Worm (Caenorhabditis elegans) whole organism, late embryonic: ENCODE results near the gene D1054.8.

ENCODE experiments used
- ama-1 ChIP-seq: fragments of 150-350 bp; optimal IDR thresholded peaks from 2 replicates; lab custom pipeline; 2014
- dmd-4 ChIP-seq: sonication (generic microtip); optimal IDR thresholded peaks from 2 replicates; lab custom pipeline; 2016; ENCODE audit warnings: borderline replicate concordance, missing genetic modification characterization, missing compliant biosample characterization
- elt-2 ChIP-seq: sonication (generic microtip); optimal IDR thresholded peaks from 2 replicates; lab custom pipeline; 2016; ENCODE audit warnings: missing genetic modification reagents, missing genetic modification characterization, missing compliant biosample characterization
- eyg-1 ChIP-seq: sonication (generic microtip); optimal IDR thresholded peaks from 2 replicates; lab custom pipeline; 2016; ENCODE audit warnings: missing genotype, missing genetic modification characterization, missing compliant biosample characterization
- lin-11 ChIP-seq: fragments of 200-800 bp; sonication (Bioruptor generic); optimal IDR thresholded peaks from 2 replicates; lab custom pipeline; 2018; ENCODE audit warnings: mild to moderate bottlenecking, missing genetic modification characterization, missing compliant biosample characterization
- nfya-1 ChIP-seq: sonication (generic microtip); optimal IDR thresholded peaks from 2 replicates; lab custom pipeline; 2017; ENCODE audit warnings: missing genetic modification characterization, mild to moderate bottlenecking, missing compliant biosample characterization, antibody characterized with exemption, moderate library complexity
- nhr-11 ChIP-seq: fragments of 150-350 bp; optimal IDR thresholded peaks from 2 replicates; lab custom pipeline; 2014; ENCODE audit warnings: missing biosample characterization, missing genetic modification characterization
- npax-4 ChIP-seq: sonication (generic microtip); optimal IDR thresholded peaks from 2 replicates; lab custom pipeline; 2016; ENCODE audit warnings: missing genetic modification characterization, missing compliant biosample characterization
- pag-3 ChIP-seq: sonication (generic microtip); optimal IDR thresholded peaks from 2 replicates; lab custom pipeline; 2016; ENCODE audit warnings: missing compliant biosample characterization, missing genetic modification characterization, borderline replicate concordance
- pax-1 ChIP-seq: fragments of 150-350 bp; optimal IDR thresholded peaks from 2 replicates; lab custom pipeline; 2014; ENCODE audit warnings: missing biosample characterization, missing genetic modification characterization
- pros-1 ChIP-seq: fragments of 150-350 bp; optimal IDR thresholded peaks from 2 replicates; lab custom pipeline; 2014; ENCODE audit warnings: missing biosample characterization, missing genetic modification reagents, missing genetic modification characterization

DNA sequence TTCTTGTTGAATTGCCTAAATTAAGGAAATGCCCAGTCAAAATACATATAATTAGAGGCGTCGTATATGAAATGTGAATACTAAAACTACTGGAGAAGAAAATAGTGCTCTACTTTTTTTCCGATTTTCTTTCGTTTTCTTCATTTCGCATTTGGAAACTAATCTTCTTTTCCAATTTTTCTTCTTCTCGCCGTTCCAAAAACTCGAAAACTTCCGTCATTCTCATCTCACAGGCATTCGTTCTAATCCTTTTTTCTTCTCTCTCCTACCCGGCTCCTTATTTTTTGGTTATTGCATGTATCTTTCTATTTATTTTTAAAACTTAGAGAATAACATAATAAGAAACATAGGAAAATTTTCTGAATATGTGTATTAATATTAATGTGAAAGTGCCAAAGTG lies 48.8 kb downstream of the D1054.8 start:
- TF ChIP-seq nfya-1 (tag; lab: Kevin White, UChicago) (no peak), ama-1 (lab: Kevin White, UChicago) (no peak), npax-4 (tag; lab: Kevin White, UChicago) (no peak), pag-3 (tag; lab: Kevin White, UChicago) (no peak), lin-11 (tag; lab: Kevin White, UChicago) (no peak), elt-2 (no peak), eyg-1 (tag; lab: Kevin White, UChicago) (no peak), pros-1 (no peak), pax-1 (tag; lab: Kevin White, UChicago) (no peak), dmd-4 (tag; lab: Kevin White, UChicago) (no peak), nhr-11 (tag; lab: Kevin White, UChicago) (no peak)
